Fruit fly (Drosophila melanogaster): ENCODE data around the gene abs.

dm6 chr3R:4197055-4197454 is 35.8 kb upstream of the abs start, which contains the start of gene beta-Man:
- TF ChIP-seq fd59A (GFP tag; optimal IDR thresholded peaks at IDR 0.05) (no peak), CG6276 (GFP tag; optimal IDR thresholded peaks at IDR 0.05) (no peak), Blimp-1 (GFP tag; optimal IDR thresholded peaks at IDR 0.05) (peak; percentile 81), CG8119 (GFP tag; IDR thresholded peaks at IDR 0.05) (no peak), CG7368 (GFP tag; optimal IDR thresholded peaks at IDR 0.05) (no peak), CG6854 (GFP tag; optimal IDR thresholded peaks at IDR 0.05) (peak; percentile 65), Sox15 (GFP tag; optimal IDR thresholded peaks at IDR 0.05) (no peak), Hr38 (GFP tag; optimal IDR thresholded peaks at IDR 0.05) (no peak), fkh (GFP tag; optimal IDR thresholded peaks at IDR 0.05) (no peak)
